Worm (Caenorhabditis elegans) whole organism, L2 larva: Measurements from ENCODE around the gene F58G11.4.

Experiments
- R02D3.7 ChIP-seq: fragments of 150-350 bp; optimal IDR thresholded peaks from 2 replicates; lab custom pipeline; 2014; ENCODE audit warnings: missing biosample characterization, missing genetic modification characterization
- ZK546.5 ChIP-seq: sonication (generic microtip); optimal IDR thresholded peaks from 2 replicates; lab custom pipeline; 2017; ENCODE audit warnings: missing biosample characterization, missing genetic modification characterization
- fos-1 ChIP-seq: fragments of 150-350 bp; optimal IDR thresholded peaks from 2 replicates; lab custom pipeline; 2014; ENCODE audit warnings: missing biosample characterization, missing genetic modification characterization
- lin-11 ChIP-seq: fragments of 150-350 bp; sonication (generic microtip); optimal IDR thresholded peaks from 2 replicates; lab custom pipeline; 2014; ENCODE audit warnings: missing biosample characterization, missing genetic modification characterization, inconsistent platforms, mixed read lengths
- mdl-1 ChIP-seq, 2 experiments: fragments of 150-350 bp in 1 of 2; sonication (generic microtip) in 1 of 2; optimal IDR thresholded peaks; 2 replicates each; lab custom pipeline; 2017; ENCODE audit warnings: missing biosample characterization in 2 of 2, missing genetic modification characterization in 2 of 2
- unc-39 ChIP-seq: fragments of 150-350 bp; optimal IDR thresholded peaks from 2 replicates; lab custom pipeline; 2014; ENCODE audit warnings: missing biosample characterization, missing genetic modification characterization
- unc-55 ChIP-seq: fragments of 150-350 bp; sonication (generic microtip); optimal IDR thresholded peaks from 3 replicates; lab custom pipeline; 2014; ENCODE audit warnings: missing biosample characterization, missing genetic modification reagents, missing genetic modification characterization

- TF ChIP-seq unc-55 (GFP tag; lab: Kevin White, UChicago) (no peak), fos-1 (tag; lab: Kevin White, UChicago) (peak; percentile 32), mdl-1 (tag; optimal IDR thresholded peaks at IDR 0.05; lab: Kevin White, UChicago) (no peak), R02D3.7 (tag; lab: Kevin White, UChicago) (no peak), unc-39 (tag; lab: Kevin White, UChicago) (no peak), lin-11 (no peak), ZK546.5 (no peak)
Observed at ce11 chrV:13660660-13661325, 11.6 kb upstream of the F58G11.4 start, which contains the start of gene letm-1.
